Fruit fly (Drosophila melanogaster): ENCODE results near the gene Dph4.

Gene Dph4

dm6 chr3R:5624115-5624878 lies at the start of gene Dph4, which contains the start of the genes Spec2 and RpL13A (continued):
- no peak for TF ChIP-seq cg (GFP tag; optimal IDR thresholded peaks at IDR 0.05)
- no peak for TF ChIP-seq CG32767 (GFP tag; IDR thresholded peaks at IDR 0.05)
- TF ChIP-seq gro (GFP tag; optimal IDR thresholded peaks at IDR 0.05) = peak; percentile 91
- TF ChIP-seq Vsx1 (GFP tag; optimal IDR thresholded peaks at IDR 0.05) = peak; percentile 92
- TF ChIP-seq Bteb2 (GFP tag; optimal IDR thresholded peaks at IDR 0.05) = peak; percentile 92
- no peak for TF ChIP-seq Dbx (GFP tag; IDR thresholded peaks at IDR 0.05)
- TF ChIP-seq CG1647 (GFP tag; optimal IDR thresholded peaks at IDR 0.05) = peak; percentile 82
- peak; percentile 97 for TF ChIP-seq CG6765 (GFP tag; optimal IDR thresholded peaks at IDR 0.05)
- TF ChIP-seq CG6272 (GFP tag; IDR thresholded peaks at IDR 0.05) = peak; percentile 49; the same call in 1 of the 2 replicates
- TF ChIP-seq CG6654 (GFP tag; optimal IDR thresholded peaks at IDR 0.05) = peak; percentile 74
- peak; percentile 81 to 91 for TF ChIP-seq Pdp1 (GFP tag; optimal IDR thresholded peaks at IDR 0.05)
- TF ChIP-seq gem (tag; optimal IDR thresholded peaks at IDR 0.05) = peak; percentile 72
- peak; percentile 95 for TF ChIP-seq CG13624 (GFP tag; optimal IDR thresholded peaks at IDR 0.05)
- peak; percentile 88 for TF ChIP-seq ems (GFP tag; optimal IDR thresholded peaks at IDR 0.05)
- peak; percentile 85 for TF ChIP-seq tin (GFP tag; optimal IDR thresholded peaks at IDR 0.05)
- TF ChIP-seq Fer3 (tag; optimal IDR thresholded peaks at IDR 0.05) = peak; percentile 92
- peak; percentile 77 for TF ChIP-seq fd3F (GFP tag; optimal IDR thresholded peaks at IDR 0.05)
- peak; percentile 97 for TF ChIP-seq Meics (GFP tag; optimal IDR thresholded peaks at IDR 0.05)
- TF ChIP-seq CG10147 (GFP tag; optimal IDR thresholded peaks at IDR 0.05) = peak; percentile 87
- TF ChIP-seq vfl (GFP tag; optimal IDR thresholded peaks at IDR 0.05) = peak; percentile 89
- no peak for TF ChIP-seq prd (optimal IDR thresholded peaks at IDR 0.05)
- no peak for TF ChIP-seq prd (GFP tag; IDR thresholded peaks at IDR 0.05)
- TF ChIP-seq CG10274 (GFP tag; optimal IDR thresholded peaks at IDR 0.05) = peak; percentile 87
- peak; percentile 85 for TF ChIP-seq CG8359 (GFP tag; optimal IDR thresholded peaks at IDR 0.05; ENCODE audit: borderline replicate concordance)
- no peak for TF ChIP-seq CG42726 (GFP tag; IDR thresholded peaks at IDR 0.05; ENCODE audit: partially characterized antibody)
- peak; percentile 76 for TF ChIP-seq grn (GFP tag; optimal IDR thresholded peaks at IDR 0.05)
- no peak for TF ChIP-seq Awh (GFP tag; IDR thresholded peaks at IDR 0.05)
- TF ChIP-seq run (tag; optimal IDR thresholded peaks at IDR 0.05) = peak; percentile 75
- TF ChIP-seq exex (tag; optimal IDR thresholded peaks at IDR 0.05) = peak; percentile 62
- peak; percentile 16 for TF ChIP-seq ab (GFP tag; optimal IDR thresholded peaks at IDR 0.05)
- TF ChIP-seq tna (GFP tag; IDR thresholded peaks at IDR 0.05; ENCODE audit: partially characterized antibody) = no peak
- no peak for TF ChIP-seq stc (GFP tag; IDR thresholded peaks at IDR 0.05)
- TF ChIP-seq caup (GFP tag; optimal IDR thresholded peaks at IDR 0.05; ENCODE audit: severe bottlenecking) = peak; percentile 98
- TF ChIP-seq toy (GFP tag; IDR thresholded peaks at IDR 0.05) = no peak
- no peak for TF ChIP-seq CG11695 (GFP tag; IDR thresholded peaks at IDR 0.05)
- peak; percentile 100 for TF ChIP-seq MESR4 (GFP tag; optimal IDR thresholded peaks at IDR 0.05)
- peak; percentile 84 for TF ChIP-seq dmrt11E (tag; optimal IDR thresholded peaks at IDR 0.05)
- no peak for TF ChIP-seq fru (optimal IDR thresholded peaks at IDR 0.05)
- TF ChIP-seq Blimp-1 (GFP tag; optimal IDR thresholded peaks at IDR 0.05) = peak; percentile 65
- TF ChIP-seq Fer1 (GFP tag; optimal IDR thresholded peaks at IDR 0.05) = peak; percentile 96
- TF ChIP-seq crc (GFP tag; optimal IDR thresholded peaks at IDR 0.05) = peak; percentile 90
- TF ChIP-seq Rfx (GFP tag; IDR thresholded peaks at IDR 0.05) = no peak
- peak; percentile 77 for TF ChIP-seq CG6254 (GFP tag; optimal IDR thresholded peaks at IDR 0.05)
- TF ChIP-seq CG14965 (GFP tag; optimal IDR thresholded peaks at IDR 0.05; ENCODE audit: borderline replicate concordance) = peak; percentile 83
- no peak for TF ChIP-seq CG17328 (GFP tag; IDR thresholded peaks at IDR 0.05)
- TF ChIP-seq D (optimal IDR thresholded peaks at IDR 0.05) = peak; percentile 57
- peak; percentile 89 for TF ChIP-seq D (GFP tag; optimal IDR thresholded peaks at IDR 0.05)
- TF ChIP-seq lola (GFP tag; optimal IDR thresholded peaks at IDR 0.05) = peak in 1 of 3 experiments; percentile 70
- no peak for TF ChIP-seq CG1024 (GFP tag; IDR thresholded peaks at IDR 0.05)
